Worm (Caenorhabditis elegans) whole organism, midembryonic: Measurements from ENCODE around the gene F09F9.2.
A peak's percentile ranks its signal among the peaks of the same experiment; 100 is the strongest.

ENCODE experiments used
- T22C8.4 ChIP-seq: fragments of 200-800 bp; sonication (Bioruptor generic); IDR thresholded peaks from 2 replicates; pipeline ENCODE4 v1.3.6; 2022; ENCODE audit warnings: missing genetic modification characterization, missing compliant biosample characterization
- cog-1 ChIP-seq: sonication (generic microtip); optimal IDR thresholded peaks from 2 replicates; lab custom pipeline; 2016; ENCODE audit warnings: missing genetic modification characterization, missing compliant biosample characterization
- flt-1 ChIP-seq: fragments of 200-800 bp; sonication (Bioruptor generic); IDR thresholded peaks from 2 replicates; pipeline ENCODE4 v1.3.6; 2022; ENCODE audit warnings: missing genetic modification characterization, missing compliant biosample characterization
- klf-2 ChIP-seq: fragments of 200-800 bp; sonication (Bioruptor generic); conservative IDR thresholded peaks from 2 replicates; pipeline ENCODE4 v1.3.6; 2022; ENCODE audit warnings: missing genetic modification reagents, missing genetic modification characterization, missing compliant biosample characterization
- med-1 ChIP-seq: sonication (generic microtip); optimal IDR thresholded peaks from 2 replicates; lab custom pipeline; 2017; ENCODE audit warnings: missing genetic modification characterization, mild to moderate bottlenecking, missing compliant biosample characterization, antibody characterized with exemption, missing genetic modification reagents; ENCODE audit not compliant: insufficient read depth
- ref-1 ChIP-seq: fragments of 200-800 bp; sonication (Bioruptor generic); conservative IDR thresholded peaks from 2 replicates; pipeline ENCODE4 v1.3.6; 2022; ENCODE audit warnings: missing genetic modification reagents, missing genetic modification characterization, missing compliant biosample characterization
- tab-1 ChIP-seq: fragments of 200-800 bp; sonication (Bioruptor generic); IDR thresholded peaks from 2 replicates; pipeline ENCODE4 v1.3.6; 2022; ENCODE audit warnings: missing genetic modification characterization, missing compliant biosample characterization
- ztf-23 ChIP-seq: fragments of 200-800 bp; sonication (Bioruptor generic); IDR thresholded peaks from 2 replicates; pipeline ENCODE4 v1.3.6; 2022; ENCODE audit warnings: missing genetic modification reagents, missing genetic modification characterization, missing compliant biosample characterization
- ztf-29 ChIP-seq: fragments of 200-800 bp; sonication (Bioruptor generic); IDR thresholded peaks from 2 replicates; pipeline ENCODE4 v1.3.6; 2022; ENCODE audit warnings: missing genetic modification reagents, missing genetic modification characterization, missing compliant biosample characterization

The F09F9.2 gene

DNA sequence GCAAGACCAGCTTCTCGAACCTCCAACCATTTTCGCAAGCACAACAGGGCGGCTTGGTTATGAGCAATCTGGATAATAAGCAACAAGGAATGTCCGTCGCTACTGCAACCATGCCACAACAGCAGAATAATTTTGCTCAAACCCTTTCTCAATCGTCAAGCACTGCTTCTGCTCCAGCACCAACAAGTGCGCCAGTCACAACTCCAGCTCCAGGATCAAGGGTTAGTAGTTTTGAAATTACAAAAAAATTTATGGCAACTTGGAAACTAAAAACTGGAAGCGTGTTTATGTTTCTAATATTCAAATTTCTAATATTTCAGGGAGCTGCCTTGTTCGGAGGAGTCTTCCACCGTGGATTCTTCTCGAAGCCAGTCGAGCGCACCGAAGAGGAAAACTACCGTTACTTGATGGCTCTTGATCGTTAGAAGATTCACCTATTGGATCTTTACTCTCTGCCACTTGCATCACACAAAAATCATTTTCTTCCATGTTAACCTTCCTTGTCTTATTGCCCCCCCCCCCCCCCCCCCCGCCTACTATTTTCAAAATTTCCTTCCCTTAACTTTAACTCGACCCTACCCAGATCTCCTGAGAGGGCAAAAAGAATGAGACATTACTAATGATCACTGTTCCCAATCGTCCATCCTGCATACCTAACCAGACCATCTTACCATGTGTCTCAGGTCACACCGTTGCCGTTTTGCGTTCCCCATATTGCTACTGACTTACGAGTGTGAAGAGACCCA lies 35.7 kb upstream of the F09F9.2 start:
- TF ChIP-seq klf-2 (GFP tag; lab: Robert Waterston, UW): no peak

DNA sequence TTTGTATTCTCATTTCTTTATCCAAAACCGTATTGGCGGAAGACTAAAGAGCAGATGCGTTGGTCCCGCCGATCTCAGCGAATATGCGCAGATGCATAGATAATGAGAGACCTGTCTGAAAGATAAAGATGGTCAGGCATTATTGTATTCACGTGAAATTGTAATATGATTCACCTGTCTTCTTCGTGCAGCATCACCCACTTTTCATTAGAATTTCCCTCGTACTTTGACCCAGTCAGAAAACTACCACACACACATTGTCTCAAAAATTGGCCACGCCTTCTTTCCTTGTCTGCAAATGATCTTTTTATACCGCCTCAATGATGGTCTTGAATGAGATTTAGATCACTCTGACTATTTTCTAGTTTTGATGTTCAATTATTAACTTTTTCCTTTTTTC lies 34.8 kb upstream of the F09F9.2 start:
- TF ChIP-seq ref-1 (GFP tag; lab: Robert Waterston, UW) (no peak), cog-1 (tag; lab: Kevin White, UChicago) (no peak), tab-1 (no peak), ztf-29 (no peak), ztf-23 (no peak), med-1 (GFP tag; lab: Kevin White, UChicago) (no peak), klf-2 (GFP tag; lab: Robert Waterston, UW) (no peak), flt-1 (GFP tag; lab: Robert Waterston, UW) (no peak), T22C8.4 (GFP tag; lab: Robert Waterston, UW) (no peak)

DNA sequence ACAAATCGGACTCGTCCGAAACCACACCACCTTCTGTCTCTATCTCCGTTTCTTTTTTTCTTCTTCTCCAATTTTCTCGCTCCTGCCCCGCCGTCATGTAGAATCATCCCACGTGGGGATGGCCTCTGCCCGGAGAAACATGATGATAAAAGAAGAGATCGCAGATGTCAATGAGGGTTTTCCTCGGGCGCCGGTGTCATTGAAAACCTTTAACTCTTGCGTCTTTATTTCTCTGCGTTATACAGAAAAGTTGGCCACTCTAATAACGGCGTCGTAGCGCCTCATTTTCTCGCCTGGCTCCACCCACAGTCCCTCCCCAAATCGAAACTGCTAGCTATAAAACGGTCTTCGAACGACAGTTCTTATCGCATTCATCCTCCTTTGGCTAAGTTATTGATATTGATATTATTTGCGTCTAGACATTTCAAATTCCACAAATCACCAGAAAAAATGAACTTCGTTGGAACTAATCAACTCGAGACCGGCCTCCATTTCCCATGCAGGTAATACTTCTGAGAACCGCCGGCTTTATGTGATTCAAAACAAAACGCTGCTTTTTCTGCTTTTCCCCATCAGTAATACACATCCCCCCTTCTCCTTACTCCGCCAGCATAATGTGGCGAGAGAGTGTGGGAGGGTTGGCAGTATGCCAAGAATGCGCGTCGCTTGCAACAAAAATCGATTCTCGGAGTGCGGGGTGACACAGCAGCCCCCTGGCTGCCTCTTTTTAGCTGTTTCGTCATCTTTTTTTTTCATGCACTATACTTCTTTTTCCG lies 34.0 kb upstream of the F09F9.2 start:
- TF ChIP-seq klf-2 (GFP tag; lab: Robert Waterston, UW) (no peak), T22C8.4 (GFP tag; lab: Robert Waterston, UW) (peak; percentile 92), tab-1 (0 out of 2 replicates have a peak, but pooled peaks have one; percentile 48)

DNA sequence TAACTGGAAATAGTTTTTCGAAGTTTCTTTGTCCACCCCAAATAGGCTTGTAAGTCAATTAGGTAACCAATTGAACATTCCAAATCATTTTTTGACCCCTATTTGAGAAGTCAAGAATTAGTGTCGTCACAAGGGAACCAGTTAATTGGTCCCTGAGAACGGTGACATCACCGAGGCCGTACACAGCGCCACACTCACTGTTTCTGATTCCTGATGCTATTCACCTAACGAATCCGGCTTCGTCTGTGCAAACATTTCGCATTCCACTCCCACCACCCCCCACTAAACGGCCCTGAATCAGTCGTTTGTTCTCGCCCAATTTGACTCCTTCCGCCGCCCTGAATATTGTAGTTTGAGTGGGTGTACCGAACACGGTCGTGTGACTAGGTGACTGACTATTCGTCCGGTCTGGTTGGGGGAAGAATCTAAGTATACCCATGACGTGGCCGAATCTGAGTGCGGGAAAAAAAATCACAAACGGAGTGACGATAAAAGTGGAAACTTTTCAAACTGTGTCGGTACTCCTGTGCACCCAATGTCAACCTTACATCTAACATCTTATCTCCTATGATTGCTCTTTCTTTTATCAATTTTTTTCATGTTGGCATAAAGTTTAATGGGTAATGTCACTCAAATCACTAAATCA lies 33.0 kb upstream of the F09F9.2 start:
- TF ChIP-seq tab-1 (no peak), klf-2 (GFP tag; lab: Robert Waterston, UW) (no peak), cog-1 (tag; lab: Kevin White, UChicago) (no peak), ref-1 (GFP tag; lab: Robert Waterston, UW) (no peak), T22C8.4 (GFP tag; lab: Robert Waterston, UW) (no peak), med-1 (GFP tag; lab: Kevin White, UChicago) (no peak)

DNA sequence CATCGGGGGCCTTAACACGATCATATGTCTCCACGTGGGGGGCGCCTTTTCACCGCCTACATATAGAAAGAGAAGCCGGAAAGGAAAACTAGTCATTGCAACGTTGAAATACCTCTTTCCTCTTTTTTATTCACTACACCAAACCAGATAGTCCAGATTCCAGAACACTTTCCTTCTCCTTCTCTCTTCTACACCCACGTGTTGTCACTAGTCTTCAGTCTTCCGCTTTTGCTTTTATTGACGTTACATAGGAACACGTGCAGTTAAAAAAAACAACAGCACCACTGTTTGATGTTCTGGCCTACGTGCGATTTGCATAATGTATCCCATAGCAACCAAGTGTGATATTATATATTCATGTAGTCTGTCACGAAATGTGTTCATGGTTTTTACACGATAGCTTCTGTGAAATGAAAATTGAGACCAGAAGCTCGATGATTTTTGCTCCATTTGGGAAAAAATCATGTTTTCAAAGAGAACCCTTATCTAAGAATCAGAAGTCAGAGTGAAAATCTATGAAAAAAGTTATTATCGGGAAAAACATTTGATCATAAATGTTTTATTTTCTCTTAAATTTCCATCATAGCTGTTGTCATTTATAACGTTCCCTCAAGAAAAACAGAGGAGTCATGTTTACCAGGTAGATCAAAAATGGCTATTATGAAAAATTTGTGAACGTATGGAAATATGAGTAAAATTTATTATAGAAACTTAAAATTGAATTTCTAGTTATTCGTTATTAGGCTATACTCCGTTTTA lies 32.2 kb upstream of the F09F9.2 start:
- TF ChIP-seq T22C8.4 (GFP tag; lab: Robert Waterston, UW) (no peak), tab-1 (no peak), klf-2 (GFP tag; lab: Robert Waterston, UW) (no peak), cog-1 (tag; lab: Kevin White, UChicago) (no peak), ref-1 (GFP tag; lab: Robert Waterston, UW) (no peak), med-1 (GFP tag; lab: Kevin White, UChicago) (no peak), ztf-23 (no peak), ztf-29 (no peak), flt-1 (GFP tag; lab: Robert Waterston, UW) (no peak)

DNA sequence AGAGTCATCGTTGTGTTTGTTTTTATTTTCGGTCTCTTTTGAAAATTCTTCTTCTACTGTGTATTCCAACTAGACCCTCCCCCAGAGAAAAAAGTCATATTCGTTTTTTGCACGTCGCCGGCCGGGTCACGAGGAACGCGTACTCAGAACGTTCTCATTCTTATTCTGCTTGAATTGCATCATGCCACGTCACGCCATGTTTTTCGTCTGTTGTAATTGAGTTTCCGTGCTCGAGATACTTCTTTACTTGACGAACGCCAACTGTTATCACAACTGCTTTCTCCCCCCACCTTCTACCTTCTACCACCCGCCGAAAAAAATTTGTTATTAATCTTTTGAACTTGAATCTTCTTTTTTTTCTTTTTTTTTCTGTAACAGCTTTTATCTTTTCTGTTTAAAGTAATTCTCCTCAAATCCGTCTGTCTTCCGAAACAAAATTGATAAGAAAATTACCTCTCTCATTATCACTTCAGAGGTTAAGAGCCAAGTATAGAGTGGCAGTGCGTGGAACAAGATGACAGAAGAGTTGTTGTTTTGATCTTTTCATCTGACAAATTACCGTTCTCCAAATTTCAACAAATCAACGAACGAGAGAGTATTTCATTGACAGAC lies 31.5 kb upstream of the F09F9.2 start:
- TF ChIP-seq cog-1 (tag; lab: Kevin White, UChicago) (no peak), T22C8.4 (GFP tag; lab: Robert Waterston, UW) (no peak), ref-1 (GFP tag; lab: Robert Waterston, UW) (no peak), klf-2 (GFP tag; lab: Robert Waterston, UW) (no peak), ztf-29 (no peak), med-1 (GFP tag; lab: Kevin White, UChicago) (no peak), ztf-23 (no peak)

DNA sequence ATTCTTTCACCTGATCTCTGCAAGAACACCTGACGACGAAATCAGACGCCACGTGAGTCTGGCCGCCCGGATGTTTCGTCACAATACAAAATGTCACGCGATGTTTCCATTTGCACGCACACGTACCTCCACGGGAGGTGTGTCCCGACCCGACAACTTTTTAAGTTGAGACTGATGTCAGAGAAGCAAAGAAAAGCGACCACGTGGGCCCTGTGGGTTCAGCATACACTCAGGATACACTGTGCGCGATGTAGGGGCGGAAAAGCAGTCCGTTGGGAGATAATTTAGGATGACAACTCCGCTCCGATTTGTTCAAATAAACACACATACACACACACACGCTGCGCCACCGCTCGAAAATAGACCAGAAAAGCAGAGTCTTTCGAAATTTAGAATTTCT lies 31.0 kb upstream of the F09F9.2 start:
- TF ChIP-seq med-1 (GFP tag; lab: Kevin White, UChicago) (no peak), flt-1 (GFP tag; lab: Robert Waterston, UW) (no peak), T22C8.4 (GFP tag; lab: Robert Waterston, UW) (no peak), ref-1 (GFP tag; lab: Robert Waterston, UW) (no peak), klf-2 (GFP tag; lab: Robert Waterston, UW) (no peak), tab-1 (no peak), ztf-29 (no peak), cog-1 (tag; lab: Kevin White, UChicago) (no peak), ztf-23 (no peak)

DNA sequence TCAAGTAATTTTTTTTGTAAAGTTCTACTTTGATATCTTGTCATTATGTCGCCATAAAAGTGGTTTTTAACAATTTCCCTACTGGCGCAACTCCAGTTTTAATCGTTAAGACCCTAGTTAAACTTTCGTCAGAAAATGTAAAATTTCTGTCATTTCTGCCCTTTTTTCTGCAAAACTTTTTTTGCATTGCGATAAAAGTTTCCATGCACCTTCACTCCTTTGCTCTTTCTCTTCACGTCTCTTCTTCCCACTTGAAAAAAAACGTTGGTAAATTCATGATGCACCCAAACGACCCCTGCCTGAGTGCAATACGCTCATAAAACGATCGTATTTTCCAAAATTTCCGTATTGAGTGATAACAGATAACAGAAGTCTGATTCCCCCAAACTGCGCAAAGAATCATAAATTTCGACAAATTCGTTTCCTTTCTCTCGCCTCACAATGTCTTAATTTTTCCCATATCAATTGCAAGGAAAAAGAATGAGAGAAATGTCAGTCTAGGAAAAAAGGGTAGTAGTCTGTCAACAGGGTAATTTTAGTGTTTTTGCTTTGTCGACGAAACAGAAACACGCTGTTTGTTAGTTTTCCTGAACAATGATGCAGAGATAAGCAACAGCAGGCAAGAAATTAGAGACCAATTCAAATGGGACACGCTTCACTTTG lies 29.6 kb upstream of the F09F9.2 start:
- no peak for TF ChIP-seq flt-1 (GFP tag; lab: Robert Waterston, UW)
- TF ChIP-seq T22C8.4 (GFP tag; lab: Robert Waterston, UW): no peak
- TF ChIP-seq cog-1 (tag; lab: Kevin White, UChicago): no peak
- TF ChIP-seq klf-2 (GFP tag; lab: Robert Waterston, UW): no peak
- TF ChIP-seq ref-1 (GFP tag; lab: Robert Waterston, UW): no peak
- TF ChIP-seq ztf-29: no peak
- TF ChIP-seq med-1 (GFP tag; lab: Kevin White, UChicago): no peak
- no peak for TF ChIP-seq ztf-23
- TF ChIP-seq tab-1: no peak
